Fruit fly (Drosophila melanogaster): ENCODE data around the gene CG7582.

CG7582 gene

dm6 chr3R:29682152-29682600 lies at the start of gene CG7582, which contains the start of gene Gycalpha99B:
CG7582 (minus strand) TSS chr3R:29682278.
Gycalpha99B (plus strand) TSS chr3R:29682503.
- TF ChIP-seq Pif1A (GFP tag; optimal IDR thresholded peaks at IDR 0.05) (no peak), CG15710 (tag; optimal IDR thresholded peaks at IDR 0.05) (no peak), Snoo (tag; optimal IDR thresholded peaks at IDR 0.05) (no peak), CG4496 (GFP tag; IDR thresholded peaks at IDR 0.05) (peak; percentile 76), CG13204 (GFP tag; optimal IDR thresholded peaks at IDR 0.05) (no peak), CG8159 (tag; optimal IDR thresholded peaks at IDR 0.05) (no peak), Pif1B (GFP tag; optimal IDR thresholded peaks at IDR 0.05) (no peak), Ets98B (GFP tag; IDR thresholded peaks at IDR 0.05) (peak; percentile 64), CG9948 (tag; optimal IDR thresholded peaks at IDR 0.05) (no peak), gl (tag; optimal IDR thresholded peaks at IDR 0.05) (no peak), CG34367 (tag; optimal IDR thresholded peaks at IDR 0.05) (no peak), D1 (tag; optimal IDR thresholded peaks at IDR 0.05) (no peak), rn (GFP tag; IDR thresholded peaks at IDR 0.05) (no peak), CG14655 (GFP tag; optimal IDR thresholded peaks at IDR 0.05) (peak; percentile 32), EcR (GFP tag; optimal IDR thresholded peaks at IDR 0.05) (peak; percentile 74), CG17806 (tag; optimal IDR thresholded peaks at IDR 0.05) (no peak), fd96Ca (GFP tag; IDR thresholded peaks at IDR 0.05) (no peak; the same call in 2 of the 3 replicates), CG8301 (tag; optimal IDR thresholded peaks at IDR 0.05) (peak; percentile 44), CG12605 (GFP tag; IDR thresholded peaks at IDR 0.05) (peak; percentile 92), CG32121 (GFP tag; IDR thresholded peaks at IDR 0.05) (peak; percentile 30; the same call in 1 of the 2 replicates), CG10348 (GFP tag; IDR thresholded peaks at IDR 0.05) (no peak)

DNA sequence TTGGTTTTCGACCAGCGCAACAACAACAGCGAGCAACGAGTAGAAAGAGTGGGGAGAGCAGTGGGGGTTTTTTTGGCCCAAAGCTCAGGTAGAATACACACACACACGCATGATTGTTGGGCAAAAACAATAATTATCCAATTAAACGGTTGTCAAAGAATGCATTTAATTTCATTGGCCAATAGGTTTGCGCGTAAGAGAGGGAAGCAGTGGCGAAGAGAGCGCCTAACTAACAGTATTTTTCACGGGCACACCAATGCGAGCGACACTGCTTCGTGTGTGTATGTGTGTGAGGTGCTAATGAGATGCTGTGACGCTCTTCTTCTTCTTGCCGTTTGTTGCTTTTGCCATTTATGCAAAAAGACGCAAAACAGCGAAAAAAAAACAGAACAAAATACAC lies 44.2 kb upstream of the CG7582 start:
- TF ChIP-seq CG4496 (GFP tag; IDR thresholded peaks at IDR 0.05) (no peak), EcR (GFP tag; optimal IDR thresholded peaks at IDR 0.05) (peak; percentile 4)

DNA sequence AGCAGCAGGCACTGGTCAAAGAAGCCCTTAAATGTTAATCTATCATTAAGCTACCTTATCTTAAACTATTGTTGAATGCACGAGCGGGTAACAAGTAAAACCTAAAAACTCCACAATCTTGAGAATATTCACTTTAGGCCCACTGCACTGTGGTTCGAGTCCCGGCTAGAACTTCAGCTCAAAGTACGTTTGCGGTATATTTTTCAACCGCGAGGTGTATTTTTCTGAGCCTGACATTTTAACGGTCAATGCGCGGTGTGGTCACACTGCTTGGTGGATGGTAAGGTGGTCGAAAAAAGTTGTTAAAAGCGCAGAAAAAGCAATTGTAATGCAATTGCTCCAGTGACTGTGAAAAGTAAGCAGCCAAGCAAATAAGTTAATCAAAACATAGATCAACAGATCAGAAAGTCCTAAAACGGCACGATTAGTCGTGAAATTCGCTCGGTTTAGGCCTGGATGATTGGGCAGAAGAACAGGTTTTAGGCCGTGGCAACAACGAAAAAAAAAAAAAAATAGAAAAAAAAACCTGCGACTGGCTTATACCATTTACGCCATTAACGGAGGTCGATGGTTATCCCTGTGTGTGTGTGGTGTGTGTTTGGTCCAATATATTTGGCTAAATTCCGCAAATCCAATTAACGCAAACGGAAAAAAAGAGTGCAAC lies 43.6 kb upstream of the CG7582 start, which contains the start of gene Kul:
TSS of gene Kul (plus strand) at position 254 of the 664 bp plus-strand sequence.
- no peak for TF ChIP-seq CG9948 (tag; optimal IDR thresholded peaks at IDR 0.05)
- TF ChIP-seq CG14655 (GFP tag; optimal IDR thresholded peaks at IDR 0.05), result no peak
- TF ChIP-seq D1 (tag; optimal IDR thresholded peaks at IDR 0.05), result no peak
- TF ChIP-seq CG13204 (GFP tag; optimal IDR thresholded peaks at IDR 0.05), result no peak
- peak; percentile 50 for TF ChIP-seq CG8301 (tag; optimal IDR thresholded peaks at IDR 0.05)
- peak; percentile 28 for TF ChIP-seq CG34367 (tag; optimal IDR thresholded peaks at IDR 0.05)
- no peak for TF ChIP-seq Pif1A (GFP tag; optimal IDR thresholded peaks at IDR 0.05)
- peak; percentile 49; the same call in 1 of the 3 replicates for TF ChIP-seq fd96Ca (GFP tag; IDR thresholded peaks at IDR 0.05)
- peak; percentile 61 for TF ChIP-seq Snoo (tag; optimal IDR thresholded peaks at IDR 0.05)
- TF ChIP-seq CG32121 (GFP tag; IDR thresholded peaks at IDR 0.05), result peak; percentile 57; the same call in 1 of the 2 replicates
- peak; percentile 19; the same call in 1 of the 2 replicates for TF ChIP-seq rn (GFP tag; IDR thresholded peaks at IDR 0.05)
- peak; percentile 56; the same call in 2 of the 3 replicates for TF ChIP-seq CG4496 (GFP tag; IDR thresholded peaks at IDR 0.05)
- no peak for TF ChIP-seq Pif1B (GFP tag; optimal IDR thresholded peaks at IDR 0.05)
- TF ChIP-seq Ets98B (GFP tag; IDR thresholded peaks at IDR 0.05), result peak; percentile 34
- TF ChIP-seq CG8159 (tag; optimal IDR thresholded peaks at IDR 0.05), result peak; percentile 40
- TF ChIP-seq CG10348 (GFP tag; IDR thresholded peaks at IDR 0.05), result no peak
- peak; percentile 18; the same call in 1 of the 2 replicates for TF ChIP-seq CG12605 (GFP tag; IDR thresholded peaks at IDR 0.05)
- TF ChIP-seq CG17806 (tag; optimal IDR thresholded peaks at IDR 0.05), result peak; percentile 18
- peak; percentile 23 for TF ChIP-seq CG15710 (tag; optimal IDR thresholded peaks at IDR 0.05)
- no peak for TF ChIP-seq EcR (GFP tag; optimal IDR thresholded peaks at IDR 0.05)
- TF ChIP-seq gl (tag; optimal IDR thresholded peaks at IDR 0.05), result peak; percentile 67

DNA sequence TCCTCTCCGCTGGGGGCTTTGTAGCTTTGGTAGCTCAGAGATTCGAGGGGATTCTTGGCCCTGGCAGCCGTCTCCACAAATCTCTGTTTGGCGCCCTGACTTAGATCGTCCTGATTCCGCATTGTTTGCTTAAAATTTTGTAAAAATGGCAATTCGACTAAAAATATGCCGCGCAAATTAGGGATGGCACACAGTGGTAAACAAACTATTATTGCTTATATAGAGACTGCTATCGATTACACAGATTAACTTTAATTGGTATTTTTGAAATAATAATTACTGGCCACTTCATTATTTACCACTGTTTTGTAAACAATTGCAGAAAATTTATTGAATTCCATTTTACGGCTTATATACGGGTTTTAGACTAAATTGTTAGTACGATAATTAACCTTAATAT lies 42.7 kb upstream of the CG7582 start, which contains the start of the genes Naa40 and CG18731:
TSS of gene Naa40 (minus strand) at position 206 of the 400 bp plus-strand sequence.
TSS of gene CG18731 (plus strand) at position 283 of the 400 bp plus-strand sequence.
- TF ChIP-seq CG12605 (GFP tag; IDR thresholded peaks at IDR 0.05) (no peak), CG13204 (GFP tag; optimal IDR thresholded peaks at IDR 0.05) (no peak), CG17806 (tag; optimal IDR thresholded peaks at IDR 0.05) (no peak), Snoo (tag; optimal IDR thresholded peaks at IDR 0.05) (no peak), Ets98B (GFP tag; IDR thresholded peaks at IDR 0.05) (no peak), CG15710 (tag; optimal IDR thresholded peaks at IDR 0.05) (no peak), CG4496 (GFP tag; IDR thresholded peaks at IDR 0.05) (no peak), CG9948 (tag; optimal IDR thresholded peaks at IDR 0.05) (no peak), CG8301 (tag; optimal IDR thresholded peaks at IDR 0.05) (no peak), CG8159 (tag; optimal IDR thresholded peaks at IDR 0.05) (no peak), fd96Ca (GFP tag; IDR thresholded peaks at IDR 0.05) (no peak)

- TF ChIP-seq CG13204 (GFP tag; optimal IDR thresholded peaks at IDR 0.05) (no peak), CG8159 (tag; optimal IDR thresholded peaks at IDR 0.05) (no peak), CG9948 (tag; optimal IDR thresholded peaks at IDR 0.05) (no peak), gl (tag; optimal IDR thresholded peaks at IDR 0.05) (no peak), EcR (GFP tag; optimal IDR thresholded peaks at IDR 0.05) (peak; percentile 24), CG15710 (tag; optimal IDR thresholded peaks at IDR 0.05) (no peak), CG32121 (GFP tag; IDR thresholded peaks at IDR 0.05) (no peak), CG12605 (GFP tag; IDR thresholded peaks at IDR 0.05) (peak; percentile 62; the same call in 1 of the 2 replicates), D1 (tag; optimal IDR thresholded peaks at IDR 0.05) (no peak), CG14655 (GFP tag; optimal IDR thresholded peaks at IDR 0.05) (no peak), Ets98B (GFP tag; IDR thresholded peaks at IDR 0.05) (peak; percentile 34; the same call in 1 of the 2 replicates), rn (GFP tag; IDR thresholded peaks at IDR 0.05) (no peak), CG10348 (GFP tag; IDR thresholded peaks at IDR 0.05) (no peak), Pif1B (GFP tag; optimal IDR thresholded peaks at IDR 0.05) (no peak), CG8301 (tag; optimal IDR thresholded peaks at IDR 0.05) (no peak), CG34367 (tag; optimal IDR thresholded peaks at IDR 0.05) (no peak), CG4496 (GFP tag; IDR thresholded peaks at IDR 0.05) (0 out of 3 replicates have a peak, but pooled peaks have one; percentile 52), Pif1A (GFP tag; optimal IDR thresholded peaks at IDR 0.05) (no peak)
Measured at dm6 chr3R:29723048-29723656, 41.1 kb upstream of the CG7582 start, which contains the start of gene Pcd. Pcd (plus strand) TSS chr3R:29723163.

Data from whole organism, pupa.